Comparison of ENCODE assay signal across 2 worm cellular contexts in the genomic region with DNA sequence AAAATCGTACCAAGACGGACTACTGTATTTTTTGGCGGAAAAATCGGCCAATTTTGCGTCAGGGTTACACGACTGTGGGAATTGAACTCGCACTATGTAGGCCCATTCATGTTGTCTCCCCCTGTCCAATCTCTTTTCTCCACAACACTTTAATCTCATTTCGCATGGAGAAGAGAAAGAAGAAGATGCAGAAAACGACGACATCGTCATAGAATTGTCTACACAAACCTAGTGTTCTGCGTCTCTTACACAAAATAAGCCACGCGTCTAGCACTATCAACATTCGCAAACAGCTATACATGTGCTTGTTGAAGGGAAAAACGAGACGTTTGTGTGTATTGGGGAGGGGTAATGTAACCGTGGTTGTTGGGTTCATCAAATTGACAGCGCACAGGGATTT.
TF ChIP-seq lines count a peak whose summit lies in the region.

No protein-coding gene starts in this region.

TF ChIP-seq in whole organism, L2 larva, 48 proteins besides CTCF, POLR2A, EP300 and RAD21 (continued from another document):
- no peak for TF ChIP-seq ZK546.5 (tag; optimal IDR thresholded peaks at IDR 0.05; lab: Kevin White, UChicago)
- TF ChIP-seq elt-3 (tag; optimal IDR thresholded peaks at IDR 0.05; lab: Kevin White, UChicago): no peak
- TF ChIP-seq dmd-4 (tag; optimal IDR thresholded peaks at IDR 0.05; lab: Kevin White, UChicago): no peak
- peak; percentile 78 for TF ChIP-seq mab-5 (tag; optimal IDR thresholded peaks at IDR 0.05; lab: Kevin White, UChicago)
- TF ChIP-seq sem-4 (tag; optimal IDR thresholded peaks at IDR 0.05; lab: Kevin White, UChicago): peak; percentile 72
- TF ChIP-seq nhr-23 (tag; optimal IDR thresholded peaks at IDR 0.05; lab: Kevin White, UChicago): no peak
- no peak for TF ChIP-seq nhr-12 (tag; optimal IDR thresholded peaks at IDR 0.05; lab: Kevin White, UChicago)
- peak; percentile 83 for TF ChIP-seq zag-1 (tag; optimal IDR thresholded peaks at IDR 0.05; lab: Kevin White, UChicago)
- peak; percentile 16 for TF ChIP-seq nhr-237 (tag; optimal IDR thresholded peaks at IDR 0.05; lab: Kevin White, UChicago)
- TF ChIP-seq sma-3 (GFP tag; optimal IDR thresholded peaks at IDR 0.05; lab: Kevin White, UChicago): peak; percentile 85
- TF ChIP-seq unc-55 (GFP tag; optimal IDR thresholded peaks at IDR 0.05; lab: Kevin White, UChicago): peak; percentile 99
- peak; percentile 75 for TF ChIP-seq lin-13 (GFP tag; optimal IDR thresholded peaks at IDR 0.05; lab: Kevin White, UChicago)
- peak; percentile 79 for TF ChIP-seq fos-1 (tag; optimal IDR thresholded peaks at IDR 0.05; lab: Kevin White, UChicago)
- TF ChIP-seq ztf-11 (tag; optimal IDR thresholded peaks at IDR 0.05; lab: Kevin White, UChicago): no peak
- TF ChIP-seq lin-11 (tag; optimal IDR thresholded peaks at IDR 0.05; lab: Kevin White, UChicago): peak; percentile 83
- TF ChIP-seq nhr-10 (tag; optimal IDR thresholded peaks at IDR 0.05; lab: Kevin White, UChicago): no peak
- TF ChIP-seq alr-1 (tag; optimal IDR thresholded peaks at IDR 0.05; lab: Kevin White, UChicago): no peak
- TF ChIP-seq crh-2 (tag; optimal IDR thresholded peaks at IDR 0.05; lab: Kevin White, UChicago): peak; percentile 93
- TF ChIP-seq nhr-77 (tag; optimal IDR thresholded peaks at IDR 0.05; lab: Kevin White, UChicago): peak; percentile 78
- TF ChIP-seq skn-1 (tag; optimal IDR thresholded peaks at IDR 0.05; lab: Kevin White, UChicago): no peak
- TF ChIP-seq mdl-1 (tag; optimal IDR thresholded peaks at IDR 0.05; lab: Kevin White, UChicago): peak; percentile 61 to 81
- TF ChIP-seq nhr-129 (tag; optimal IDR thresholded peaks at IDR 0.05; lab: Kevin White, UChicago): peak; percentile 98
- TF ChIP-seq unc-62 (GFP tag; optimal IDR thresholded peaks at IDR 0.05; lab: Kevin White, UChicago): no peak
- peak; percentile 77 for TF ChIP-seq gmeb-1 (tag; optimal IDR thresholded peaks at IDR 0.05; lab: Kevin White, UChicago)

TF ChIP-seq in whole organism, L4 larva, 104 proteins besides CTCF, POLR2A, EP300 and RAD21 (continued from another document):
- peak; percentile 96 for TF ChIP-seq duxl-1 (tag; optimal IDR thresholded peaks at IDR 0.05; lab: Kevin White, UChicago; ENCODE audit: poor library complexity)
- TF ChIP-seq unc-62 (GFP tag; optimal IDR thresholded peaks at IDR 0.05 in 1 of 2; lab: Kevin White, UChicago): peak in 1 of 2 experiments; percentile 85
- no peak for TF ChIP-seq unc-62 (tag; optimal IDR thresholded peaks at IDR 0.05; lab: Kevin White, UChicago)
- TF ChIP-seq fkh-10 (GFP tag; optimal IDR thresholded peaks at IDR 0.05; lab: Kevin White, UChicago): peak; percentile 85
- TF ChIP-seq nhr-6 (tag; optimal IDR thresholded peaks at IDR 0.05; lab: Kevin White, UChicago): peak; percentile 23
- TF ChIP-seq pqm-1 (tag; optimal IDR thresholded peaks at IDR 0.05; lab: Kevin White, UChicago): peak; percentile 4
- no peak for TF ChIP-seq ceh-82 (tag; optimal IDR thresholded peaks at IDR 0.05; lab: Kevin White, UChicago)
- no peak for TF ChIP-seq ceh-62 (tag; optimal IDR thresholded peaks at IDR 0.05; lab: Kevin White, UChicago)
- TF ChIP-seq Y48G9A.11 (GFP tag; IDR thresholded peaks at IDR 0.05; lab: Robert Waterston, UW): no peak
- peak; percentile 60 for TF ChIP-seq jun-1 (tag; optimal IDR thresholded peaks at IDR 0.05; lab: Kevin White, UChicago)
- peak; percentile 46; the same call in 1 of the 2 replicates for TF ChIP-seq php-3 (GFP tag; IDR thresholded peaks at IDR 0.05; lab: Robert Waterston, UW)
- peak; percentile 83 for TF ChIP-seq spr-1 (tag; optimal IDR thresholded peaks at IDR 0.05; lab: Kevin White, UChicago)
- TF ChIP-seq ztf-7 (tag; optimal IDR thresholded peaks at IDR 0.05; lab: Kevin White, UChicago): peak; percentile 72
- peak; percentile 80 for TF ChIP-seq lin-13 (GFP tag; optimal IDR thresholded peaks at IDR 0.05; lab: Kevin White, UChicago)
- TF ChIP-seq nhr-48 (tag; optimal IDR thresholded peaks at IDR 0.05; lab: Kevin White, UChicago): peak; percentile 63
- peak in 1 of 2 experiments; percentile 14 for TF ChIP-seq daf-16 (GFP tag; optimal IDR thresholded peaks at IDR 0.05; lab: Kevin White, UChicago)
- TF ChIP-seq daf-16 (tag; optimal IDR thresholded peaks at IDR 0.05; lab: Kevin White, UChicago): peak; percentile 62
- TF ChIP-seq F44E2.7 (GFP tag; IDR thresholded peaks at IDR 0.05; lab: Robert Waterston, UW): no peak
- TF ChIP-seq nhr-77 (tag; optimal IDR thresholded peaks at IDR 0.05; lab: Kevin White, UChicago): peak; percentile 93
- no peak for TF ChIP-seq gei-8 (GFP tag; optimal IDR thresholded peaks at IDR 0.05; lab: Kevin White, UChicago)
- peak; percentile 87 for TF ChIP-seq nhr-42 (GFP tag; IDR thresholded peaks at IDR 0.05; lab: Robert Waterston, UW)
- TF ChIP-seq dpl-1 (GFP tag; optimal IDR thresholded peaks at IDR 0.05; lab: Kevin White, UChicago): peak; percentile 33
- TF ChIP-seq hlh-30 (tag; optimal IDR thresholded peaks at IDR 0.05; lab: Kevin White, UChicago; ENCODE audit: insufficient read depth): peak; percentile 69
- no peak for TF ChIP-seq R02D3.7 (tag; optimal IDR thresholded peaks at IDR 0.05; lab: Kevin White, UChicago)
- TF ChIP-seq nhr-25 (tag; optimal IDR thresholded peaks at IDR 0.05; lab: Kevin White, UChicago; ENCODE audit: borderline replicate concordance, insufficient read depth): peak; percentile 58
- TF ChIP-seq zip-2 (tag; optimal IDR thresholded peaks at IDR 0.05; lab: Kevin White, UChicago): peak; percentile 88
- TF ChIP-seq Y5F2A.4 (GFP tag; optimal IDR thresholded peaks at IDR 0.05; lab: Kevin White, UChicago): peak; percentile 64
- peak; percentile 59 for TF ChIP-seq ces-1 (GFP tag; optimal IDR thresholded peaks at IDR 0.05; lab: Kevin White, UChicago)
- TF ChIP-seq lin-29 (GFP tag; IDR thresholded peaks at IDR 0.05; lab: Robert Waterston, UW): peak; percentile 69
- TF ChIP-seq mxl-2 (GFP tag; conservative IDR thresholded peaks at IDR 0.05; lab: Robert Waterston, UW): 0 out of 2 replicates have a peak, but pooled peaks have one; percentile 24
- TF ChIP-seq hlh-11 (tag; optimal IDR thresholded peaks at IDR 0.05; lab: Kevin White, UChicago): peak; percentile 76
- TF ChIP-seq F37D6.2 (tag; optimal IDR thresholded peaks at IDR 0.05; lab: Kevin White, UChicago): peak; percentile 92
- TF ChIP-seq mdl-1 (tag; optimal IDR thresholded peaks at IDR 0.05; lab: Kevin White, UChicago): peak; percentile 76 to 90
- TF ChIP-seq dmd-9 (GFP tag; IDR thresholded peaks at IDR 0.05; lab: Robert Waterston, UW): 0 out of 2 replicates have a peak, but pooled peaks have one; percentile 46
- TF ChIP-seq nhr-102 (tag; optimal IDR thresholded peaks at IDR 0.05; lab: Kevin White, UChicago): peak; percentile 87
- peak; percentile 81 for TF ChIP-seq ctbp-1 (GFP tag; IDR thresholded peaks at IDR 0.05; lab: Robert Waterston, UW)
- TF ChIP-seq lsy-2 (tag; optimal IDR thresholded peaks at IDR 0.05; lab: Kevin White, UChicago): peak; percentile 62 to 88
- no peak for TF ChIP-seq mdt-29 (GFP tag; IDR thresholded peaks at IDR 0.05; lab: Robert Waterston, UW)
- TF ChIP-seq T26A8.4 (GFP tag; IDR thresholded peaks at IDR 0.05; lab: Robert Waterston, UW): peak; percentile 90
- peak; percentile 52; the same call in 1 of the 2 replicates for TF ChIP-seq vab-7 (GFP tag; IDR thresholded peaks at IDR 0.05; lab: Robert Waterston, UW)
- peak; percentile 67 for TF ChIP-seq dve-1 (tag; optimal IDR thresholded peaks at IDR 0.05; lab: Kevin White, UChicago; ENCODE audit: insufficient read depth)
- peak; percentile 67 for TF ChIP-seq nhr-11 (tag; optimal IDR thresholded peaks at IDR 0.05; lab: Kevin White, UChicago)
- peak; percentile 87 for TF ChIP-seq rbr-2 (tag; optimal IDR thresholded peaks at IDR 0.05; lab: Kevin White, UChicago)
- TF ChIP-seq tag-97 (GFP tag; IDR thresholded peaks at IDR 0.05; lab: Robert Waterston, UW): no peak
- no peak for TF ChIP-seq attf-4 (tag; optimal IDR thresholded peaks at IDR 0.05; lab: Kevin White, UChicago)
- TF ChIP-seq dmd-6 (GFP tag; IDR thresholded peaks at IDR 0.05; lab: Robert Waterston, UW): peak; percentile 69
- peak; percentile 39 for TF ChIP-seq nhr-10 (tag; optimal IDR thresholded peaks at IDR 0.05; lab: Kevin White, UChicago)
- TF ChIP-seq egl-27 (tag; optimal IDR thresholded peaks at IDR 0.05; lab: Kevin White, UChicago): no peak
